Fruit fly (Drosophila melanogaster) whole organism, wandering third instar larva: ENCODE measurements around the gene CG18765.

Experiments
- CrebA ChIP-seq: fragments of 200-800 bp; sonication (Bioruptor generic); optimal IDR thresholded peaks from 2 replicates; lab custom pipeline; 2016; ENCODE audit warnings: missing biosample characterization, mild to moderate bottlenecking, missing genetic modification characterization, borderline replicate concordance
- Hnf4 ChIP-seq: fragments of 200-800 bp; sonication (Bioruptor generic); optimal IDR thresholded peaks from 2 replicates; lab custom pipeline; 2016; ENCODE audit warnings: missing biosample characterization, mild to moderate bottlenecking, missing genetic modification characterization
- Myc ChIP-seq: fragments of >200 bp; optimal IDR thresholded peaks from 2 replicates; lab custom pipeline; 2017
- Vsx2 ChIP-seq: fragments of 200-300, 225-300 bp; sonication (Bioruptor generic); optimal IDR thresholded peaks from 2 replicates; lab custom pipeline; 2018; ENCODE audit warnings: missing biosample characterization, missing genetic modification characterization; ENCODE audit not compliant: partially characterized antibody
- br ChIP-seq: fragments of 200-800 bp; sonication (Bioruptor generic); optimal IDR thresholded peaks from 2 replicates; lab custom pipeline; 2016; ENCODE audit warnings: missing biosample characterization, missing genetic modification characterization
- h ChIP-seq: fragments of 200-800 bp; sonication (Bioruptor generic); optimal IDR thresholded peaks from 3 replicates; lab custom pipeline; 2016; ENCODE audit warnings: missing biosample characterization, mild to moderate bottlenecking, missing genetic modification characterization
- lola ChIP-seq: fragments of >200 bp; optimal IDR thresholded peaks from 2 replicates; lab custom pipeline; 2017; ENCODE audit warnings: missing biosample characterization, missing genetic modification characterization
- usp ChIP-seq: fragments of >200 bp; optimal IDR thresholded peaks from 2 replicates; lab custom pipeline; 2017; ENCODE audit warnings: missing biosample characterization, missing genetic modification characterization

DNA sequence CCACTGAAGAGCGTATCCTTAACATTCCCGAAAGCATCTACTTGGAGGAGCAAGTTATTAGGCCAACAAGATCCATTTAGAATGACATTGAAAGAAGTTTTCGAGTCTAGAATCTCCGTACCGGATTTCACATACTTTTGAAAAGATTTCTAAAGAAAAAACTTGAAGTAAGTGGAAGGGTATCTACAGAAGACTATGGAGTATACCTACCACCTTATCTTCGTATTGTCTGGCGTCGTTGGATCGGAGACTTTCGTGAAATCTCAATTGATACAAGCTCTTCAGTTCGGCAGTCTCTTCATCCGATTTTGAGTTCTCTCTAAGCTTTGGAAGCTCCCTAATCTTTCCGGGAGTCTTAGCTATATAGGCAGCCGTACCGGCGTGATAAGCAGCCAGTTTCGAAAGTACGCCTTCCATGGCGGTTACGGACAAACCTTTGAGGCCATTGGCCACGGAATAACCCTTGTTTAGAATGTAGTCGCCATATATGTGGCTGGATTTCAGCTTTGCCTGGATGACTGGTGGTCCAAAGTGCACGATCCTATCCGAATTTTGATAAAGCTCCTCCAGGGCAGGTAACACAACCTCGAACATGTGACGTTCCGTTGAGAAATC, 635 bp downstream of the CG18765 start:
- TF ChIP-seq usp (GFP tag; lab: Kevin White, UChicago) (no peak), Vsx2 (GFP tag; lab: Kevin White, UChicago) (no peak), Myc (lab: Kevin White, UChicago) (no peak), CrebA (GFP tag; lab: Kevin White, UChicago) (no peak), br (GFP tag; lab: Kevin White, UChicago) (no peak), lola (GFP tag; lab: Kevin White, UChicago) (no peak), Hnf4 (GFP tag; lab: Kevin White, UChicago) (no peak), h (GFP tag; lab: Kevin White, UChicago) (no peak)
